Worm (Caenorhabditis elegans) whole organism, L4 larva: ENCODE data around the gene C05G5.7.
A peak's percentile ranks its signal among the peaks of the same experiment; 100 is the strongest.

Experiments used
- F10B5.3 ChIP-seq: sonication (generic microtip); optimal IDR thresholded peaks from 2 replicates; lab custom pipeline; 2016; ENCODE audit warnings: mild to moderate bottlenecking, missing genetic modification characterization, missing compliant biosample characterization
- F44E2.7 ChIP-seq: fragments of 200-800 bp; sonication (Bioruptor generic); IDR thresholded peaks from 2 replicates; pipeline ENCODE4 v2.1.2; 2022; ENCODE audit warnings: missing genetic modification characterization, missing compliant biosample characterization
- F49E8.2 ChIP-seq: sonication (generic microtip); optimal IDR thresholded peaks from 2 replicates; lab custom pipeline; 2016; ENCODE audit warnings: missing compliant biosample characterization, mild to moderate bottlenecking, missing genetic modification characterization, borderline replicate concordance
- T26A8.4 ChIP-seq: fragments of 200-800 bp; sonication (Bioruptor generic); IDR thresholded peaks from 2 replicates; pipeline ENCODE4 v1.3.6; 2022; ENCODE audit warnings: missing genetic modification characterization, missing compliant biosample characterization
- Y48G9A.11 ChIP-seq: fragments of 200-800 bp; sonication (Bioruptor generic); IDR thresholded peaks from 2 replicates; pipeline ENCODE4 v1.3.6; 2022; ENCODE audit warnings: missing genetic modification reagents, missing genetic modification characterization, missing compliant biosample characterization
- Y5F2A.4 ChIP-seq: fragments of 200-800 bp; sonication (Bioruptor generic); optimal IDR thresholded peaks from 2 replicates; lab custom pipeline; 2018; ENCODE audit warnings: mild to moderate bottlenecking, missing genetic modification characterization, missing compliant biosample characterization
- ZK337.2 ChIP-seq: fragments of 200-800 bp; sonication (Bioruptor generic); IDR thresholded peaks from 2 replicates; pipeline ENCODE4 v1.3.6; 2022; ENCODE audit warnings: missing genetic modification reagents, missing genetic modification characterization, missing compliant biosample characterization
- aha-1 ChIP-seq: fragments of 150-350 bp; peaks from one replicate; lab custom pipeline; 2014; ENCODE audit warnings: missing biosample characterization, missing genetic modification characterization
- ama-1 ChIP-seq: fragments of 150-350 bp; optimal IDR thresholded peaks from 2 replicates; lab custom pipeline; 2014; ENCODE audit warnings: inconsistent platforms, mixed read lengths
- arid-1 ChIP-seq: fragments of 200-800 bp; sonication (Bioruptor generic); conservative IDR thresholded peaks from 2 replicates; pipeline ENCODE4 v1.3.6; 2022; ENCODE audit warnings: missing genetic modification reagents, missing genetic modification characterization, missing compliant biosample characterization
- ceh-44 ChIP-seq: fragments of 200-800 bp; sonication (Bioruptor generic); IDR thresholded peaks from 2 replicates; pipeline ENCODE4 v1.3.6; 2022; ENCODE audit warnings: missing genetic modification reagents, missing genetic modification characterization, missing compliant biosample characterization
- ceh-62 ChIP-seq: sonication (generic microtip); optimal IDR thresholded peaks from 2 replicates; lab custom pipeline; 2017; ENCODE audit warnings: missing biosample characterization, missing genetic modification characterization
- ceh-82 ChIP-seq: sonication (generic microtip); optimal IDR thresholded peaks from 2 replicates; lab custom pipeline; 2017; ENCODE audit warnings: missing biosample characterization, missing genetic modification characterization
- cey-2 ChIP-seq: sonication (generic microtip); optimal IDR thresholded peaks from 3 replicates; lab custom pipeline; 2017; ENCODE audit warnings: missing genetic modification characterization, mild to moderate bottlenecking, missing compliant biosample characterization, antibody characterized with exemption, borderline replicate concordance; ENCODE audit not compliant: insufficient read depth
- ctbp-1 ChIP-seq: fragments of 200-800 bp; sonication (Bioruptor generic); IDR thresholded peaks from 2 replicates; pipeline ENCODE4 v1.3.6; 2022; ENCODE audit warnings: missing genetic modification reagents, missing genetic modification characterization, missing compliant biosample characterization
- daf-16 ChIP-seq, 3 experiments: sonication (generic microtip); optimal IDR thresholded peaks; 2 replicates each; lab custom pipeline; 2016 to 2017; ENCODE audit warnings: missing genetic modification characterization in 3 of 3, missing genetic modification reagents in 3 of 3, mild to moderate bottlenecking in 2 of 3, missing compliant biosample characterization in 2 of 3, missing biosample characterization in 1 of 3, moderate library complexity in 1 of 3
- dmd-9 ChIP-seq: fragments of 200-800 bp; sonication (Bioruptor generic); IDR thresholded peaks from 2 replicates; pipeline ENCODE4 v1.3.6; 2022; ENCODE audit warnings: missing genetic modification reagents, missing genetic modification characterization, missing compliant biosample characterization
- dpl-1 ChIP-seq: fragments of 150-350 bp; optimal IDR thresholded peaks from 2 replicates; lab custom pipeline; 2014; ENCODE audit warnings: missing biosample characterization, missing genetic modification reagents, missing genetic modification characterization
- duxl-1 ChIP-seq: sonication (generic microtip); optimal IDR thresholded peaks from 2 replicates; lab custom pipeline; 2016; ENCODE audit warnings: mild to moderate bottlenecking, missing genetic modification characterization, moderate library complexity, missing compliant biosample characterization; ENCODE audit not compliant: poor library complexity
- egl-27 ChIP-seq: sonication (generic microtip); optimal IDR thresholded peaks from 3 replicates; lab custom pipeline; 2017; ENCODE audit warnings: missing biosample characterization, missing genetic modification reagents, missing genetic modification characterization
- egl-43 ChIP-seq: fragments of 200-800 bp; sonication (Bioruptor generic); IDR thresholded peaks from 2 replicates; pipeline ENCODE4 v1.3.6; 2022; ENCODE audit warnings: missing genetic modification reagents, missing genetic modification characterization, missing compliant biosample characterization
- hif-1 ChIP-seq, 2 experiments: sonication (generic microtip); optimal IDR thresholded peaks; 2 replicates each; lab custom pipeline; 2016 to 2017; ENCODE audit warnings: missing compliant biosample characterization in 2 of 2, missing genetic modification characterization in 2 of 2, missing genetic modification reagents in 2 of 2, missing genotype in 2 of 2, mild to moderate bottlenecking in 1 of 2
- hlh-11 ChIP-seq: fragments of 200-800 bp; sonication (Bioruptor generic); optimal IDR thresholded peaks from 2 replicates; lab custom pipeline; 2018; ENCODE audit warnings: mild to moderate bottlenecking, missing genetic modification characterization, missing compliant biosample characterization
- hlh-30 ChIP-seq: sonication (generic microtip); optimal IDR thresholded peaks from 2 replicates; lab custom pipeline; 2017; ENCODE audit warnings: antibody characterized with exemption, mild to moderate bottlenecking, missing genetic modification characterization, missing compliant biosample characterization; ENCODE audit not compliant: insufficient read depth
- lim-7 ChIP-seq: fragments of 200-800 bp; sonication (Bioruptor generic); IDR thresholded peaks from 2 replicates; pipeline ENCODE4 v1.3.6; 2022; ENCODE audit warnings: missing genetic modification characterization, missing compliant biosample characterization
- lin-15B ChIP-seq: fragments of 150-350 bp; sonication (generic microtip); optimal IDR thresholded peaks from 3 replicates; lab custom pipeline; 2014; ENCODE audit warnings: missing biosample characterization, missing genetic modification characterization
- lin-38 ChIP-seq: fragments of 200-800 bp; sonication (Bioruptor generic); IDR thresholded peaks from 2 replicates; pipeline ENCODE4 v1.3.6; 2022; ENCODE audit warnings: missing genetic modification reagents, missing genetic modification characterization, missing compliant biosample characterization
- lir-3 ChIP-seq: sonication (generic microtip); optimal IDR thresholded peaks from 2 replicates; lab custom pipeline; 2016; ENCODE audit warnings: mild to moderate bottlenecking, missing genetic modification characterization, missing compliant biosample characterization
- mdt-29 ChIP-seq: fragments of 200-800 bp; sonication (Bioruptor generic); IDR thresholded peaks from 2 replicates; pipeline ENCODE4 v1.3.6; 2022; ENCODE audit warnings: missing genetic modification reagents, missing genetic modification characterization, missing compliant biosample characterization
- mep-1 ChIP-seq: fragments of 150-350 bp; sonication (generic microtip); optimal IDR thresholded peaks from 3 replicates; lab custom pipeline; 2014; ENCODE audit warnings: missing biosample characterization, missing genetic modification characterization
- mes-2 ChIP-seq: sonication (generic microtip); optimal IDR thresholded peaks from 2 replicates; lab custom pipeline; 2016; ENCODE audit warnings: missing genotype, mild to moderate bottlenecking, missing genetic modification characterization, missing compliant biosample characterization; ENCODE audit not compliant: poor library complexity, severe bottlenecking
- mxl-2 ChIP-seq: fragments of 200-800 bp; sonication (Bioruptor generic); conservative IDR thresholded peaks from 2 replicates; pipeline ENCODE4 v1.3.6; 2022; ENCODE audit warnings: missing genetic modification reagents, missing genetic modification characterization, missing compliant biosample characterization
- nhr-111 ChIP-seq: fragments of 200-800 bp; sonication (Bioruptor generic); optimal IDR thresholded peaks from 2 replicates; lab custom pipeline; 2018; ENCODE audit warnings: mild to moderate bottlenecking, missing genetic modification characterization, missing compliant biosample characterization
- nhr-237 ChIP-seq: sonication (generic microtip); optimal IDR thresholded peaks from 2 replicates; lab custom pipeline; 2017; ENCODE audit warnings: missing biosample characterization, missing genetic modification characterization
- nhr-6 ChIP-seq: fragments of 150-350 bp; optimal IDR thresholded peaks from 2 replicates; lab custom pipeline; 2014; ENCODE audit warnings: missing biosample characterization, missing genetic modification characterization
- nhr-77 ChIP-seq: fragments of 150-350 bp; optimal IDR thresholded peaks from 2 replicates; lab custom pipeline; 2014; ENCODE audit warnings: missing biosample characterization, missing genetic modification characterization
- pha-4 ChIP-seq, 2 experiments: fragments of 150-350 bp in 1 of 2; fragments of 200-800 bp in 1 of 2; sonication (Bioruptor generic) in 1 of 2; IDR thresholded peaks in 1 of 2; optimal IDR thresholded peaks in 1 of 2; 2 replicates each; pipeline versions ENCODE4 v1.3.6 to Lab custom; 2014 to 2022; ENCODE audit warnings: missing genetic modification characterization in 2 of 2, missing genetic modification reagents in 2 of 2, missing biosample characterization in 1 of 2, missing compliant biosample characterization in 1 of 2
- php-3 ChIP-seq: fragments of 200-800 bp; sonication (Bioruptor generic); IDR thresholded peaks from 2 replicates; pipeline ENCODE4 v1.3.6; 2022; ENCODE audit warnings: missing genetic modification reagents, missing genetic modification characterization, missing compliant biosample characterization
- pqm-1 ChIP-seq: sonication (generic microtip); optimal IDR thresholded peaks from 2 replicates; lab custom pipeline; 2017; ENCODE audit warnings: missing biosample characterization, missing genetic modification characterization
- rbr-2 ChIP-seq: sonication (generic microtip); optimal IDR thresholded peaks from 2 replicates; lab custom pipeline; 2016; ENCODE audit warnings: missing genotype, missing genetic modification characterization, missing compliant biosample characterization
- saeg-2 ChIP-seq: fragments of 200-800 bp; sonication (Bioruptor generic); IDR thresholded peaks from 2 replicates; pipeline ENCODE4 v1.3.6; 2022; ENCODE audit warnings: missing genetic modification reagents, missing genetic modification characterization, missing compliant biosample characterization
- snpc-1.2 ChIP-seq: fragments of 200-800 bp; sonication (Bioruptor generic); IDR thresholded peaks from 2 replicates; pipeline ENCODE4 v1.3.6; 2022; ENCODE audit warnings: missing genetic modification reagents, missing genetic modification characterization, missing compliant biosample characterization
- spr-1 ChIP-seq: sonication (generic microtip); optimal IDR thresholded peaks from 2 replicates; lab custom pipeline; 2016; ENCODE audit warnings: mild to moderate bottlenecking, missing genetic modification characterization, missing compliant biosample characterization
- tag-97 ChIP-seq: fragments of 200-800 bp; sonication (Bioruptor generic); IDR thresholded peaks from 2 replicates; pipeline ENCODE4 v1.3.6; 2022; ENCODE audit warnings: missing genetic modification characterization, missing compliant biosample characterization
- tra-1 ChIP-seq: fragments of 200-800 bp; sonication (Bioruptor generic); IDR thresholded peaks from 2 replicates; pipeline ENCODE4 v1.3.6; 2022; ENCODE audit warnings: missing genetic modification reagents, missing genetic modification characterization, missing compliant biosample characterization
- unc-130 ChIP-seq: sonication (generic microtip); optimal IDR thresholded peaks from 2 replicates; lab custom pipeline; 2016; ENCODE audit warnings: missing genetic modification reagents, missing genetic modification characterization, missing compliant biosample characterization
- unc-39 ChIP-seq: sonication (generic microtip); optimal IDR thresholded peaks from 2 replicates; lab custom pipeline; 2017; ENCODE audit warnings: missing biosample characterization, missing genetic modification characterization
- zfp-2 ChIP-seq: sonication (generic microtip); optimal IDR thresholded peaks from 2 replicates; lab custom pipeline; 2016; ENCODE audit warnings: mild to moderate bottlenecking, missing genetic modification characterization, missing compliant biosample characterization
- ztf-7 ChIP-seq: fragments of 150-350 bp; optimal IDR thresholded peaks from 2 replicates; lab custom pipeline; 2014; ENCODE audit warnings: missing biosample characterization, missing genetic modification characterization

C05G5.7 gene

ce11 chrX:14753514-14754076, 10.0 kb upstream of the C05G5.7 start, which contains the start of gene sucl-1 (continued):
- TF ChIP-seq dmd-9 (GFP tag; lab: Robert Waterston, UW): no peak
- no peak for TF ChIP-seq zfp-2 (tag; lab: Kevin White, UChicago)
- TF ChIP-seq duxl-1 (tag; lab: Kevin White, UChicago): peak; percentile 67
- peak; percentile 60 for TF ChIP-seq lin-38 (GFP tag; lab: Robert Waterston, UW)
- no peak for TF ChIP-seq F10B5.3 (tag; lab: Kevin White, UChicago)
- TF ChIP-seq nhr-237 (tag; lab: Kevin White, UChicago): peak; percentile 11
- TF ChIP-seq ceh-82 (tag; lab: Kevin White, UChicago): no peak
- no peak for TF ChIP-seq Y5F2A.4
- TF ChIP-seq nhr-111 (GFP tag; lab: Kevin White, UChicago): no peak
- TF ChIP-seq ZK337.2 (GFP tag; lab: Robert Waterston, UW): no peak
- TF ChIP-seq unc-130 (GFP tag; lab: Kevin White, UChicago): no peak
- no peak for TF ChIP-seq saeg-2
- no peak for TF ChIP-seq F44E2.7 (GFP tag; lab: Robert Waterston, UW)
- peak; percentile 83 for TF ChIP-seq hlh-30 (tag; lab: Kevin White, UChicago)
- TF ChIP-seq egl-43: peak; percentile 83
- TF ChIP-seq lim-7: 0 out of 2 replicates have a peak, but pooled peaks have one; percentile 46
- TF ChIP-seq ama-1 (lab: Kevin White, UChicago): no peak
- peak; percentile 61 for TF ChIP-seq nhr-77
- no peak for TF ChIP-seq tag-97 (GFP tag; lab: Robert Waterston, UW)
- TF ChIP-seq pha-4 (GFP tag; IDR thresholded peaks at IDR 0.05; lab: Robert Waterston, UW): peak; percentile 51; the same call in 1 of the 2 replicates
- peak; percentile 63 for TF ChIP-seq pha-4 (tag; optimal IDR thresholded peaks at IDR 0.05; lab: Kevin White, UChicago)
- TF ChIP-seq arid-1 (GFP tag; lab: Robert Waterston, UW): 0 out of 2 replicates have a peak, but pooled peaks have one; percentile 43
- TF ChIP-seq mxl-2 (GFP tag; lab: Robert Waterston, UW): no peak
- peak; percentile 17 for TF ChIP-seq lir-3
- TF ChIP-seq mes-2 (tag; lab: Kevin White, UChicago): peak; percentile 84
- peak; percentile 69; the same call in 1 of the 2 replicates for TF ChIP-seq T26A8.4 (GFP tag; lab: Robert Waterston, UW)
- no peak for TF ChIP-seq snpc-1.2 (GFP tag; lab: Robert Waterston, UW)
- no peak for TF ChIP-seq F49E8.2 (tag; lab: Kevin White, UChicago)
- peak; percentile 80 for TF ChIP-seq ctbp-1
- peak; percentile 84 for TF ChIP-seq tra-1 (GFP tag; lab: Robert Waterston, UW)
- peak; percentile 95 for TF ChIP-seq nhr-6
- peak; percentile 94 for TF ChIP-seq hlh-11 (tag; lab: Kevin White, UChicago)
- no peak for TF ChIP-seq lin-15B
- peak; percentile 91 for TF ChIP-seq rbr-2 (tag; lab: Kevin White, UChicago)
- TF ChIP-seq mdt-29: no peak
- no peak for TF ChIP-seq ceh-44 (GFP tag; lab: Robert Waterston, UW)
- TF ChIP-seq php-3: peak; percentile 75
- peak; percentile 96 for TF ChIP-seq mep-1
- TF ChIP-seq ztf-7: no peak
- peak; percentile 63 for TF ChIP-seq dpl-1
- peak; percentile 74 for TF ChIP-seq spr-1 (tag; lab: Kevin White, UChicago)
- peak; percentile 67 for TF ChIP-seq pqm-1
- TF ChIP-seq unc-39 (tag; lab: Kevin White, UChicago): no peak
- no peak for TF ChIP-seq ceh-62 (tag; lab: Kevin White, UChicago)
- TF ChIP-seq aha-1 (tag; lab: Kevin White, UChicago): peak; percentile 100
- no peak for TF ChIP-seq egl-27 (tag; lab: Kevin White, UChicago)
- TF ChIP-seq Y48G9A.11 (GFP tag; lab: Robert Waterston, UW): no peak
- TF ChIP-seq daf-16 (GFP tag; optimal IDR thresholded peaks at IDR 0.05; lab: Kevin White, UChicago): peak; percentile 33 to 92
- TF ChIP-seq daf-16 (tag; optimal IDR thresholded peaks at IDR 0.05; lab: Kevin White, UChicago): peak; percentile 87
- TF ChIP-seq hif-1 (tag; optimal IDR thresholded peaks at IDR 0.05; lab: Kevin White, UChicago): peak in 1 of 2 experiments; percentile 85
- no peak for TF ChIP-seq cey-2
